Worm (Caenorhabditis elegans) whole organism, midembryonic: Measurements from ENCODE around the gene D2062.1.

Experiments
- T22C8.4 ChIP-seq: fragments of 200-800 bp; sonication (Bioruptor generic); IDR thresholded peaks from 2 replicates; pipeline ENCODE4 v1.3.6; 2022; ENCODE audit warnings: missing genetic modification characterization, missing compliant biosample characterization
- cog-1 ChIP-seq: sonication (generic microtip); optimal IDR thresholded peaks from 2 replicates; lab custom pipeline; 2016; ENCODE audit warnings: missing genetic modification characterization, missing compliant biosample characterization
- flt-1 ChIP-seq: fragments of 200-800 bp; sonication (Bioruptor generic); IDR thresholded peaks from 2 replicates; pipeline ENCODE4 v1.3.6; 2022; ENCODE audit warnings: missing genetic modification characterization, missing compliant biosample characterization
- klf-2 ChIP-seq: fragments of 200-800 bp; sonication (Bioruptor generic); conservative IDR thresholded peaks from 2 replicates; pipeline ENCODE4 v1.3.6; 2022; ENCODE audit warnings: missing genetic modification reagents, missing genetic modification characterization, missing compliant biosample characterization
- med-1 ChIP-seq: sonication (generic microtip); optimal IDR thresholded peaks from 2 replicates; lab custom pipeline; 2017; ENCODE audit warnings: missing genetic modification characterization, mild to moderate bottlenecking, missing compliant biosample characterization, antibody characterized with exemption, missing genetic modification reagents; ENCODE audit not compliant: insufficient read depth
- ref-1 ChIP-seq: fragments of 200-800 bp; sonication (Bioruptor generic); conservative IDR thresholded peaks from 2 replicates; pipeline ENCODE4 v1.3.6; 2022; ENCODE audit warnings: missing genetic modification reagents, missing genetic modification characterization, missing compliant biosample characterization
- tab-1 ChIP-seq: fragments of 200-800 bp; sonication (Bioruptor generic); IDR thresholded peaks from 2 replicates; pipeline ENCODE4 v1.3.6; 2022; ENCODE audit warnings: missing genetic modification characterization, missing compliant biosample characterization
- ztf-23 ChIP-seq: fragments of 200-800 bp; sonication (Bioruptor generic); IDR thresholded peaks from 2 replicates; pipeline ENCODE4 v1.3.6; 2022; ENCODE audit warnings: missing genetic modification reagents, missing genetic modification characterization, missing compliant biosample characterization
- ztf-29 ChIP-seq: fragments of 200-800 bp; sonication (Bioruptor generic); IDR thresholded peaks from 2 replicates; pipeline ENCODE4 v1.3.6; 2022; ENCODE audit warnings: missing genetic modification reagents, missing genetic modification characterization, missing compliant biosample characterization

DNA sequence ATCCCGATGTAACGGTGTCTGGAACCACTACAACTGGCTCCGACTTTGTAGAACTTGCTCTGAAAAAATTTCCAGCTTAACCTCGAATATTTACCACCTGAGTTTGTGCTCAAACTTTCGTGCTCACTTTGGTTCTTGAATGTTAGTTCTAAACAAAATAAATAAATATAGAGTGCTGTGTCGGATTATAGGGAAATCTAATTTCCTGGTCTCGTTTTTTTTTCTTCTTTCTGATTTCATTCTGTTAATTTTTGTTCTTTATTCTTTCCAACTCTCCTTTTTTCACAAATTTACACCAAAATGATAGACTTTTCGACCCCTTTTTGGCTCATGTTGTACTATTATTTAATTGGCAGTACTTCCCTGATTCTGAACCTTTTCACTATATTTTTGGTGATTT, 2.0 kb upstream of the D2062.1 start, which contains the start of gene sri-37:
- TF ChIP-seq klf-2 (GFP tag; lab: Robert Waterston, UW) (no peak), ref-1 (no peak), tab-1 (GFP tag; lab: Robert Waterston, UW) (no peak), flt-1 (GFP tag; lab: Robert Waterston, UW) (no peak), T22C8.4 (GFP tag; lab: Robert Waterston, UW) (no peak), cog-1 (tag; lab: Kevin White, UChicago) (no peak), ztf-29 (GFP tag; lab: Robert Waterston, UW) (no peak), med-1 (no peak), ztf-23 (no peak)
